Worm (Caenorhabditis elegans): ENCODE measurements around the gene F54F7.6.

Gene F54F7.6

ce11 chrX:11906626-11907025, 41.4 kb downstream of the F54F7.6 start:
- no peak for TF ChIP-seq nhr-12 (tag; optimal IDR thresholded peaks at IDR 0.05)

- TF ChIP-seq nhr-129 (tag; optimal IDR thresholded peaks at IDR 0.05) (no peak), peb-1 (tag; optimal IDR thresholded peaks at IDR 0.05) (no peak), snpc-4 (tag; optimal IDR thresholded peaks at IDR 0.05) (no peak), ama-1 (optimal IDR thresholded peaks at IDR 0.05) (no peak), zag-1 (tag; optimal IDR thresholded peaks at IDR 0.05) (no peak), mab-5 (tag; optimal IDR thresholded peaks at IDR 0.05) (no peak), unc-62 (GFP tag; optimal IDR thresholded peaks at IDR 0.05) (no peak), R02D3.7 (tag; optimal IDR thresholded peaks at IDR 0.05) (no peak)
Measured at ce11 chrX:11907263-11907662, 42.1 kb downstream of the F54F7.6 start, which contains the start of gene Y62H9A.11. Y62H9A.11 (minus strand) TSS chrX:11907363.

ce11 chrX:11908226-11908625, 43.0 kb downstream of the F54F7.6 start:
- TF ChIP-seq unc-55 (GFP tag; optimal IDR thresholded peaks at IDR 0.05) (no peak), blmp-1 (tag; optimal IDR thresholded peaks at IDR 0.05; ENCODE audit: insufficient read depth) (no peak), unc-39 (tag; optimal IDR thresholded peaks at IDR 0.05) (no peak), nhr-6 (tag; optimal IDR thresholded peaks at IDR 0.05) (no peak), sma-9 (GFP tag; optimal IDR thresholded peaks at IDR 0.05) (no peak), sma-9 (tag; optimal IDR thresholded peaks at IDR 0.05) (no peak), nhr-21 (tag; optimal IDR thresholded peaks at IDR 0.05) (no peak), mbf-1 (tag; optimal IDR thresholded peaks at IDR 0.05) (no peak), R02D3.7 (tag; optimal IDR thresholded peaks at IDR 0.05) (no peak), ama-1 (optimal IDR thresholded peaks at IDR 0.05) (no peak), nhr-11 (tag; optimal IDR thresholded peaks at IDR 0.05) (no peak), lsy-2 (tag; optimal IDR thresholded peaks at IDR 0.05) (no peak)

ce11 chrX:11909168-11909567, 44.0 kb downstream of the F54F7.6 start:
- TF ChIP-seq fos-1 (tag; optimal IDR thresholded peaks at IDR 0.05) = peak; percentile 74
- peak; percentile 57 for TF ChIP-seq skn-1 (tag; optimal IDR thresholded peaks at IDR 0.05)
- TF ChIP-seq sem-4 (tag; optimal IDR thresholded peaks at IDR 0.05) = no peak

- TF ChIP-seq fos-1 (tag; optimal IDR thresholded peaks at IDR 0.05) (peak; percentile 8), elt-1 (tag; optimal IDR thresholded peaks at IDR 0.05) (no peak)
Measured at ce11 chrX:11910046-11910445, 44.9 kb downstream of the F54F7.6 start, which contains the start of gene Y62H9A.15. Y62H9A.15 (minus strand) TSS chrX:11910145.

- TF ChIP-seq blmp-1 (tag; optimal IDR thresholded peaks at IDR 0.05; ENCODE audit: insufficient read depth) (no peak), sma-9 (GFP tag; optimal IDR thresholded peaks at IDR 0.05) (no peak), sma-9 (tag; optimal IDR thresholded peaks at IDR 0.05) (no peak), nhr-11 (tag; optimal IDR thresholded peaks at IDR 0.05) (no peak), ama-1 (optimal IDR thresholded peaks at IDR 0.05) (no peak), skn-1 (tag; optimal IDR thresholded peaks at IDR 0.05) (no peak), R02D3.7 (tag; optimal IDR thresholded peaks at IDR 0.05) (no peak), lin-13 (GFP tag; optimal IDR thresholded peaks at IDR 0.05) (no peak)
Measured at ce11 chrX:11913824-11914223, 48.6 kb downstream of the F54F7.6 start, which contains the start of gene Y62H9A.12. Y62H9A.12 (plus strand) TSS chrX:11914124.

Data from whole organism, L2 larva.